Fruit fly (Drosophila melanogaster) whole organism, wandering third instar larva: ENCODE results near the gene Lcp65Ag1.

Source experiments
- Dfd ChIP-seq: fragments of >200 bp; optimal IDR thresholded peaks from 2 replicates; lab custom pipeline; 2017; ENCODE audit warnings: missing biosample characterization, missing genetic modification characterization
- OdsH ChIP-seq: fragments of 200-800 bp; sonication (Bioruptor generic); optimal IDR thresholded peaks from 2 replicates; lab custom pipeline; 2016; ENCODE audit warnings: missing biosample characterization, mild to moderate bottlenecking, missing genetic modification characterization
- br ChIP-seq: fragments of 200-800 bp; sonication (Bioruptor generic); optimal IDR thresholded peaks from 2 replicates; lab custom pipeline; 2016; ENCODE audit warnings: missing biosample characterization, missing genetic modification characterization
- fru ChIP-seq: fragments of 200-800 bp; sonication (Bioruptor generic); optimal IDR thresholded peaks from 3 replicates; lab custom pipeline; 2016; ENCODE audit warnings: missing biosample characterization, mild to moderate bottlenecking, missing genetic modification characterization
- jim ChIP-seq: fragments of 175-275, 200-325 bp; sonication (Bioruptor generic); optimal IDR thresholded peaks from 2 replicates; lab custom pipeline; 2016; ENCODE audit warnings: missing biosample characterization, mild to moderate bottlenecking, missing genetic modification characterization
- usp ChIP-seq: fragments of >200 bp; optimal IDR thresholded peaks from 2 replicates; lab custom pipeline; 2017; ENCODE audit warnings: missing biosample characterization, missing genetic modification characterization

DNA sequence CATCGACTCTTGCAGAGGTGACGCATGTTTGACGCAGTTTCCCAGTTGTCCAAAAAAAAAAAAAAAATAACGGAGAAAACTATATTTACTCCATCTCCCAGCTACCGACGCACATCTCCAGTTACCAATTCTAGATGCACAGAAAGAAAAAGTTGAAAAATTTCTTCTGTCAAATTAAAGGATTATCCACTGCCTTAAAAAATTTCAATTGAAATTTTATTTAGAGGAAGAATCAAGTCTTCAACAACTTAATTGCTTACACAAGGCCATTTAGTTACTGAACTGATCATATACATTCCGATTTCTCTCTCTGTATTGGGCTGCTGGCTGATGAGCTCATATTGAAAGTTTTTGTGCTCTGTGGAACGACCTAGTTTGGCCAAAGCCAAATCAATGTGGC, 49.1 kb downstream of the Lcp65Ag1 start:
- TF ChIP-seq fru (GFP tag; lab: Kevin White, UChicago), result no peak
- TF ChIP-seq OdsH, result no peak
- TF ChIP-seq br (GFP tag; lab: Kevin White, UChicago), result no peak
- TF ChIP-seq Dfd (GFP tag; lab: Kevin White, UChicago), result no peak
- TF ChIP-seq usp (GFP tag; lab: Kevin White, UChicago), result no peak
- no peak for TF ChIP-seq jim (GFP tag; lab: Kevin White, UChicago)
